Fruit fly (Drosophila melanogaster) whole organism, embryonic: ENCODE data around the gene Tbc1d22.

ENCODE experiments used
- CG10366 ChIP-seq: fragments of 200-800 bp; sonication (Bioruptor generic); IDR thresholded peaks from 2 replicates; pipeline ENCODE4 v1.3.6; 2022; ENCODE audit warnings: missing biosample characterization, missing genetic modification characterization
- CG11093 ChIP-seq: fragments of 200-800 bp; sonication (Bioruptor generic); IDR thresholded peaks from 3 replicates; pipeline ENCODE4 v1.3.6; 2022; ENCODE audit warnings: missing biosample characterization, missing genetic modification characterization
- CG11696 ChIP-seq: fragments of 200-800 bp; sonication (Bioruptor generic); IDR thresholded peaks from 2 replicates; pipeline ENCODE4 v1.3.6; 2022; ENCODE audit warnings: missing biosample characterization, missing genetic modification characterization
- CG1233 ChIP-seq: fragments of 200-800 bp; sonication (Bioruptor generic); optimal IDR thresholded peaks from 4 replicates; lab custom pipeline; 2018; ENCODE audit warnings: missing biosample characterization, mild to moderate bottlenecking, missing genetic modification characterization
- CG12659 ChIP-seq: fragments of 200-800 bp; sonication (Bioruptor generic); optimal IDR thresholded peaks from 3 replicates; lab custom pipeline; 2017; ENCODE audit warnings: mild to moderate bottlenecking, missing biosample characterization, missing genetic modification reagents, missing genetic modification characterization
- CG13624 ChIP-seq: fragments of 200-800 bp; sonication (Bioruptor generic); optimal IDR thresholded peaks from 2 replicates; lab custom pipeline; 2016; ENCODE audit warnings: missing biosample characterization, missing genetic modification characterization
- CG13894 ChIP-seq: fragments of 200-800 bp; sonication (Bioruptor generic); optimal IDR thresholded peaks from 3 replicates; lab custom pipeline; 2018; ENCODE audit warnings: missing biosample characterization, mild to moderate bottlenecking, missing genetic modification characterization, moderate library complexity
- CG14710 ChIP-seq: fragments of 200-800 bp; sonication (Bioruptor generic); optimal IDR thresholded peaks from 3 replicates; lab custom pipeline; 2019; ENCODE audit warnings: missing biosample characterization, mild to moderate bottlenecking, missing genetic modification characterization, moderate library complexity
- CG15514 ChIP-seq: fragments of 200-800 bp; sonication (Bioruptor generic); optimal IDR thresholded peaks from 3 replicates; lab custom pipeline; 2017; ENCODE audit warnings: missing biosample characterization, missing genetic modification characterization, mild to moderate bottlenecking, moderate library complexity, missing genetic modification reagents
- CG16779 ChIP-seq: fragments of 200-800 bp; sonication (Bioruptor generic); IDR thresholded peaks from 2 replicates; pipeline ENCODE4 v1.3.6; 2022; ENCODE audit warnings: missing biosample characterization, missing genetic modification characterization
- CG2129 ChIP-seq: fragments of 200-800 bp; sonication (Bioruptor generic); IDR thresholded peaks from 2 replicates; pipeline ENCODE4 v1.3.6; 2022; ENCODE audit warnings: missing biosample characterization, missing genetic modification characterization; ENCODE audit not compliant: partially characterized antibody
- CG2875 ChIP-seq: fragments of 200-800 bp; sonication (Bioruptor generic); optimal IDR thresholded peaks from 2 replicates; lab custom pipeline; 2017; ENCODE audit warnings: missing biosample characterization, mild to moderate bottlenecking, missing genetic modification characterization, missing genetic modification reagents
- CG3163 ChIP-seq: fragments of 200-800 bp; sonication (Bioruptor generic); optimal IDR thresholded peaks from 3 replicates; lab custom pipeline; 2016; ENCODE audit warnings: missing biosample characterization, missing genetic modification characterization
- CG34422 ChIP-seq: fragments of 200-800 bp; sonication (Bioruptor generic); IDR thresholded peaks from 3 replicates; pipeline ENCODE4 v1.3.6; 2022; ENCODE audit warnings: missing biosample characterization, missing genetic modification characterization
- CG4730 ChIP-seq: fragments of 200-800 bp; sonication (Bioruptor generic); IDR thresholded peaks from 2 replicates; pipeline ENCODE4 v1.3.6; 2022; ENCODE audit warnings: missing biosample characterization, missing genetic modification characterization
- CG6254 ChIP-seq: fragments of 200-800 bp; sonication (Bioruptor generic); optimal IDR thresholded peaks from 3 replicates; lab custom pipeline; 2017; ENCODE audit warnings: mild to moderate bottlenecking, missing biosample characterization, missing genetic modification reagents, missing genetic modification characterization
- CG8359 ChIP-seq: fragments of 200-800 bp; sonication (Bioruptor generic); optimal IDR thresholded peaks from 2 replicates; lab custom pipeline; 2017; ENCODE audit warnings: missing biosample characterization, mild to moderate bottlenecking, missing genetic modification characterization, borderline replicate concordance
- CG8765 ChIP-seq: fragments of 200-800 bp; sonication (Bioruptor generic); IDR thresholded peaks from 2 replicates; pipeline ENCODE4 v1.3.6; 2022; ENCODE audit warnings: missing biosample characterization, missing genetic modification characterization
- CG8944 ChIP-seq: fragments of 200-800 bp; sonication (Bioruptor generic); optimal IDR thresholded peaks from 3 replicates; lab custom pipeline; 2016; ENCODE audit warnings: missing biosample characterization, missing genetic modification characterization
- CG9437 ChIP-seq: fragments of 200-800 bp; sonication (Bioruptor generic); optimal IDR thresholded peaks from 2 replicates; lab custom pipeline; 2018; ENCODE audit warnings: missing biosample characterization, mild to moderate bottlenecking, missing genetic modification characterization
- CG9817 ChIP-seq: fragments of 200-800 bp; sonication (Bioruptor generic); optimal IDR thresholded peaks from 2 replicates; lab custom pipeline; 2018; ENCODE audit warnings: missing biosample characterization, mild to moderate bottlenecking, missing genetic modification characterization, moderate library complexity
- CoRest ChIP-seq: fragments of 200-800 bp; sonication (Bioruptor generic); optimal IDR thresholded peaks from 3 replicates; lab custom pipeline; 2018; ENCODE audit warnings: missing biosample characterization, mild to moderate bottlenecking, missing genetic modification characterization, moderate library complexity
- Deaf1 ChIP-seq: fragments of 200-800 bp; optimal IDR thresholded peaks from 3 replicates; lab custom pipeline; 2019; ENCODE audit warnings: missing biosample characterization, mild to moderate bottlenecking, missing genetic modification characterization, moderate library complexity
- Dip3 ChIP-seq: fragments of 200-800 bp; sonication (Bioruptor generic); optimal IDR thresholded peaks from 3 replicates; lab custom pipeline; 2016; ENCODE audit warnings: missing biosample characterization, missing genetic modification characterization
- Dp ChIP-seq: fragments of 200-800 bp; sonication (Bioruptor generic); optimal IDR thresholded peaks from 2 replicates; lab custom pipeline; 2018; ENCODE audit warnings: missing biosample characterization, mild to moderate bottlenecking, missing genetic modification characterization, moderate library complexity
- ERR ChIP-seq: fragments of 200-800 bp; sonication (Bioruptor generic); optimal IDR thresholded peaks from 2 replicates; lab custom pipeline; 2016; ENCODE audit warnings: missing biosample characterization, missing genetic modification characterization
- Gsc ChIP-seq: fragments of 200-800 bp; sonication (Bioruptor generic); IDR thresholded peaks from 2 replicates; pipeline ENCODE4 v1.3.6; 2022; ENCODE audit warnings: missing biosample characterization, missing genetic modification characterization
- Hr51 ChIP-seq, 2 experiments: fragments of 200-800 bp; sonication (Bioruptor generic); optimal IDR thresholded peaks; 2 replicates in 1 of 2; 3 replicates in 1 of 2; lab custom pipeline; 2016 to 2018; ENCODE audit warnings: missing biosample characterization in 2 of 2, missing genetic modification characterization in 2 of 2, mild to moderate bottlenecking in 1 of 2, moderate library complexity in 1 of 2
- Lhr ChIP-seq: fragments of 200-800 bp; sonication (Bioruptor generic); optimal IDR thresholded peaks from 3 replicates; lab custom pipeline; 2017; ENCODE audit warnings: mild to moderate bottlenecking, missing biosample characterization, missing genetic modification reagents, missing genetic modification characterization
- Lim3 ChIP-seq: fragments of 200-800 bp; sonication (Bioruptor generic); IDR thresholded peaks from 2 replicates; pipeline ENCODE4 v1.3.6; 2022; ENCODE audit warnings: missing biosample characterization, missing genetic modification characterization
- Myb ChIP-seq: fragments of 200-800 bp; sonication (Bioruptor generic); optimal IDR thresholded peaks from 2 replicates; lab custom pipeline; 2016; ENCODE audit warnings: missing biosample characterization, missing genetic modification characterization
- NC2β ChIP-seq: fragments of 200-800 bp; sonication (Bioruptor generic); optimal IDR thresholded peaks from 2 replicates; lab custom pipeline; 2016; ENCODE audit warnings: missing biosample characterization, missing genetic modification characterization
- Ssrp ChIP-seq: fragments of 200-800 bp; sonication (Bioruptor generic); optimal IDR thresholded peaks from 2 replicates; lab custom pipeline; 2018; ENCODE audit warnings: missing biosample characterization, mild to moderate bottlenecking, missing genetic modification characterization, moderate library complexity
- ara ChIP-seq: fragments of 200-800 bp; sonication (Bioruptor generic); IDR thresholded peaks from 2 replicates; pipeline ENCODE4 v1.3.6; 2022; ENCODE audit warnings: missing biosample characterization, missing genetic modification characterization
- bab2 ChIP-seq: fragments of 200-800 bp; sonication (Bioruptor generic); optimal IDR thresholded peaks from 2 replicates; lab custom pipeline; 2016; ENCODE audit warnings: missing biosample characterization, missing genetic modification characterization
- bcd ChIP-seq: fragments of 200-800 bp; sonication (Bioruptor generic); optimal IDR thresholded peaks from 2 replicates; lab custom pipeline; 2017; ENCODE audit warnings: missing biosample characterization, mild to moderate bottlenecking, missing genetic modification characterization
- bowl ChIP-seq: fragments of 200-800 bp; sonication (Bioruptor generic); IDR thresholded peaks from 2 replicates; pipeline ENCODE4 v1.3.6; 2022; ENCODE audit warnings: missing biosample characterization, missing genetic modification characterization
- croc ChIP-seq: fragments of 200-800 bp; sonication (Bioruptor generic); conservative IDR thresholded peaks from 3 replicates; pipeline ENCODE4 v1.3.6; 2022; ENCODE audit warnings: missing biosample characterization, missing genetic modification characterization
- dm ChIP-seq: fragments of 200-800 bp; sonication (Bioruptor generic); optimal IDR thresholded peaks from 3 replicates; lab custom pipeline; 2016; ENCODE audit warnings: missing biosample characterization, missing genetic modification characterization
- hth ChIP-seq: fragments of >200 bp; optimal IDR thresholded peaks from 2 replicates; lab custom pipeline; 2017; ENCODE audit warnings: inconsistent platforms
- org-1 ChIP-seq: fragments of 200-800 bp; sonication (Bioruptor generic); optimal IDR thresholded peaks from 2 replicates; lab custom pipeline; 2017; ENCODE audit warnings: missing biosample characterization, missing genetic modification characterization
- otp ChIP-seq: fragments of 200-800 bp; sonication (Bioruptor generic); IDR thresholded peaks from 3 replicates; pipeline ENCODE4, ENCODE4 v1.3.6; 2022; ENCODE audit warnings: missing biosample characterization, missing genetic modification characterization
- peb ChIP-seq: fragments of 200-800 bp; sonication (Bioruptor generic); IDR thresholded peaks from 2 replicates; pipeline ENCODE4 v1.3.6; 2022; ENCODE audit warnings: missing biosample characterization, missing genetic modification characterization
- pnt ChIP-seq: fragments of 200-800 bp; sonication (Bioruptor generic); optimal IDR thresholded peaks from 3 replicates; lab custom pipeline; 2016; ENCODE audit warnings: missing biosample characterization, missing genetic modification characterization
- sens-2 ChIP-seq: fragments of 200-800 bp; sonication (Bioruptor generic); IDR thresholded peaks from 2 replicates; pipeline ENCODE4 v1.3.6; 2022; ENCODE audit warnings: missing biosample characterization, missing genetic modification characterization
- sima ChIP-seq: fragments of 200-800 bp; sonication (Bioruptor generic); optimal IDR thresholded peaks from 2 replicates; lab custom pipeline; 2016; ENCODE audit warnings: missing biosample characterization, missing genetic modification characterization
- slbo ChIP-seq: fragments of 200-800 bp; sonication (Bioruptor generic); IDR thresholded peaks from 2 replicates; pipeline ENCODE4 v1.3.6; 2022; ENCODE audit warnings: missing biosample characterization, missing genetic modification characterization
- slou ChIP-seq: fragments of 200-800 bp; sonication (Bioruptor generic); optimal IDR thresholded peaks from 3 replicates; lab custom pipeline; 2016; ENCODE audit warnings: missing biosample characterization, missing genetic modification characterization
- tin ChIP-seq: fragments of 200-800 bp; sonication (Bioruptor generic); optimal IDR thresholded peaks from 3 replicates; lab custom pipeline; 2016; ENCODE audit warnings: missing biosample characterization, missing genetic modification characterization
- toy ChIP-seq: fragments of 200-800 bp; sonication (Bioruptor generic); IDR thresholded peaks from 2 replicates; pipeline ENCODE4 v1.3.6; 2022; ENCODE audit warnings: missing biosample characterization, missing genetic modification characterization
- unc-4 ChIP-seq: fragments of 200-800 bp; sonication (Bioruptor generic); IDR thresholded peaks from 2 replicates; pipeline ENCODE4 v1.3.6; 2022; ENCODE audit warnings: missing biosample characterization, missing genetic modification characterization; ENCODE audit not compliant: partially characterized antibody
- vfl ChIP-seq: fragments of 200-800 bp; sonication (Bioruptor generic); optimal IDR thresholded peaks from 2 replicates; lab custom pipeline; 2016; ENCODE audit warnings: missing biosample characterization, missing genetic modification characterization

Tbc1d22 gene

DNA sequence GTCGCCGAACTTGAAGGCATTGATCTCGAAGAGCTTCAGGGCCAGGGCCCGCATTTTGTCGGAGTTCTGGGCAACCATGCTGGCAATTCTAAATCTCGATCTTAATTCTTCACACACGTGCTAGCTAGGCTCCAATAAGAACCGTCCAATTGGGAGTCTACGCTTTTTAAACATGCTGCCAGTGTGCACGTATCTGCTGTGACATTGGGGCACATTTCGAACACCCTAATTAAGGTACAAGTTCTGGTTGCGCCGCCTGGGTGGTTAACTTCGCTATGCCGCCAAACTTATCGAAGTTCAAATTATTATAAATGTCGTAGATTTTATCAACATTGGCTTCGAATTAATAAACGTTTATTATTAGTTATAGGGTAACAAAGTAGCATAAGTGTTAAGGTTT, 28.9 kb upstream of the Tbc1d22 start, which contains the start of gene r-l (continued):
- peak; percentile 8 for TF ChIP-seq CG8944 (GFP tag; lab: Kevin White, UChicago)
- TF ChIP-seq Deaf1 (tag; lab: Kevin White, UChicago), result no peak
- no peak for TF ChIP-seq CG2129 (GFP tag; lab: Robert Waterston, UW)
- no peak for TF ChIP-seq CG8359
- no peak for TF ChIP-seq croc
- no peak for TF ChIP-seq pnt
- TF ChIP-seq bowl (GFP tag; lab: Robert Waterston, UW), result no peak
- no peak for TF ChIP-seq CG16779 (GFP tag; lab: Robert Waterston, UW)
- TF ChIP-seq CG34422 (GFP tag; lab: Robert Waterston, UW), result no peak
- TF ChIP-seq tin (GFP tag; lab: Kevin White, UChicago), result no peak
- TF ChIP-seq slou, result no peak
- no peak for TF ChIP-seq CG2875 (GFP tag; lab: Kevin White, UChicago)
- peak; percentile 100 for TF ChIP-seq Dp
- no peak for TF ChIP-seq Lim3 (GFP tag; lab: Robert Waterston, UW)
- TF ChIP-seq toy (GFP tag; lab: Robert Waterston, UW), result no peak
- TF ChIP-seq Lhr (GFP tag; lab: Kevin White, UChicago), result peak; percentile 79
- no peak for TF ChIP-seq sima (GFP tag; lab: Kevin White, UChicago)
- no peak for TF ChIP-seq Gsc
- TF ChIP-seq bab2, result no peak
- peak; percentile 92 for TF ChIP-seq dm
- TF ChIP-seq CG11093 (GFP tag; lab: Robert Waterston, UW), result no peak
- no peak for TF ChIP-seq CG4730 (GFP tag; lab: Robert Waterston, UW)
- no peak for TF ChIP-seq ERR (GFP tag; lab: Kevin White, UChicago)
- no peak for TF ChIP-seq CG10366
- TF ChIP-seq hth (lab: Kevin White, UChicago), result no peak
- TF ChIP-seq CoRest (tag; lab: Kevin White, UChicago), result peak; percentile 45
- TF ChIP-seq CG9817, result no peak
- no peak for TF ChIP-seq CG9437 (GFP tag; lab: Kevin White, UChicago)
- TF ChIP-seq unc-4 (GFP tag; lab: Robert Waterston, UW), result no peak
- no peak for TF ChIP-seq Hr51 (GFP tag; optimal IDR thresholded peaks at IDR 0.05; lab: Kevin White, UChicago)
- peak; percentile 65 for TF ChIP-seq CG13894 (tag; lab: Kevin White, UChicago)
- peak; percentile 71 for TF ChIP-seq CG14710 (tag; lab: Kevin White, UChicago)
- no peak for TF ChIP-seq sens-2
- peak; percentile 26; the same call in 1 of the 3 replicates for TF ChIP-seq otp (GFP tag; lab: Robert Waterston, UW)
- TF ChIP-seq CG3163 (GFP tag; lab: Kevin White, UChicago), result no peak
- TF ChIP-seq CG13624 (GFP tag; lab: Kevin White, UChicago), result peak; percentile 69
- no peak for TF ChIP-seq org-1 (GFP tag; lab: Kevin White, UChicago)
- peak; percentile 15 for TF ChIP-seq Dip3 (GFP tag; lab: Kevin White, UChicago)
- TF ChIP-seq Myb, result peak; percentile 82
- TF ChIP-seq CG8765 (GFP tag; lab: Robert Waterston, UW), result no peak
- no peak for TF ChIP-seq slbo (GFP tag; lab: Robert Waterston, UW)
- no peak for TF ChIP-seq Ssrp (tag; lab: Kevin White, UChicago)
- TF ChIP-seq NC2β (GFP tag; lab: Kevin White, UChicago), result peak; percentile 18
- TF ChIP-seq CG11696 (GFP tag; lab: Robert Waterston, UW), result no peak
- no peak for TF ChIP-seq peb (GFP tag; lab: Robert Waterston, UW)
- no peak for TF ChIP-seq CG6254 (GFP tag; lab: Kevin White, UChicago)
- TF ChIP-seq CG1233 (GFP tag; lab: Kevin White, UChicago), result no peak
- peak; percentile 56 for TF ChIP-seq CG12659 (GFP tag; lab: Kevin White, UChicago)
- TF ChIP-seq ara (GFP tag; lab: Robert Waterston, UW), result no peak
- TF ChIP-seq vfl (GFP tag; lab: Kevin White, UChicago), result no peak
- no peak for TF ChIP-seq bcd (GFP tag; lab: Kevin White, UChicago)
- TF ChIP-seq CG15514 (GFP tag; lab: Kevin White, UChicago), result peak; percentile 89
